Fruit fly (Drosophila melanogaster) whole organism, embryonic: ENCODE measurements around the gene CG6893.

Source experiments
- Adf1 ChIP-seq: fragments of 200-800 bp; sonication (Bioruptor generic); IDR thresholded peaks from 2 replicates; pipeline ENCODE4 v1.3.6; 2022; ENCODE audit warnings: missing biosample characterization, missing genetic modification characterization
- Bgb ChIP-seq: fragments of 200-800 bp; sonication (Bioruptor generic); IDR thresholded peaks from 2 replicates; pipeline ENCODE4 v1.3.6; 2022; ENCODE audit warnings: missing biosample characterization, missing genetic modification characterization; ENCODE audit not compliant: partially characterized antibody
- BtbVII ChIP-seq: fragments of 200-800 bp; sonication (Bioruptor generic); optimal IDR thresholded peaks from 3 replicates; lab custom pipeline; 2017; ENCODE audit warnings: missing biosample characterization, mild to moderate bottlenecking, missing genetic modification characterization
- CG13624 ChIP-seq: fragments of 200-800 bp; sonication (Bioruptor generic); optimal IDR thresholded peaks from 2 replicates; lab custom pipeline; 2016; ENCODE audit warnings: missing biosample characterization, missing genetic modification characterization
- CG14860 ChIP-seq: fragments of 200-800 bp; sonication (Bioruptor generic); IDR thresholded peaks from 3 replicates; pipeline ENCODE4 v1.3.6; 2022; ENCODE audit warnings: missing biosample characterization, missing genetic modification characterization; ENCODE audit not compliant: partially characterized antibody
- CG15073 ChIP-seq: fragments of 200-800 bp; sonication (Bioruptor generic); optimal IDR thresholded peaks from 2 replicates; lab custom pipeline; 2016; ENCODE audit warnings: missing biosample characterization, missing genetic modification characterization
- CG15601 ChIP-seq: fragments of 200-800 bp; sonication (Bioruptor generic); optimal IDR thresholded peaks from 3 replicates; lab custom pipeline; 2019; ENCODE audit warnings: missing biosample characterization, mild to moderate bottlenecking, missing genetic modification characterization, moderate library complexity
- CG1603 ChIP-seq: fragments of 200-800 bp; sonication (Bioruptor generic); optimal IDR thresholded peaks from 2 replicates; lab custom pipeline; 2019; ENCODE audit warnings: missing biosample characterization, mild to moderate bottlenecking, missing genetic modification characterization, moderate library complexity
- CG16813 ChIP-seq: fragments of 200-800 bp; sonication (Bioruptor generic); IDR thresholded peaks from 3 replicates; pipeline ENCODE4 v1.3.6; 2022; ENCODE audit warnings: missing biosample characterization, missing genetic modification characterization; ENCODE audit not compliant: partially characterized antibody
- CG16815 ChIP-seq: fragments of 200-800 bp; sonication (Bioruptor generic); optimal IDR thresholded peaks from 3 replicates; lab custom pipeline; 2017; ENCODE audit warnings: missing biosample characterization, mild to moderate bottlenecking, missing genetic modification characterization
- CG17328 ChIP-seq: fragments of 200-800 bp; sonication (Bioruptor generic); IDR thresholded peaks from 2 replicates; pipeline ENCODE4 v1.3.6; 2022; ENCODE audit warnings: missing biosample characterization, missing genetic modification characterization
- CG18011 ChIP-seq: fragments of 200-800 bp; sonication (Bioruptor generic); optimal IDR thresholded peaks from 2 replicates; lab custom pipeline; 2017; ENCODE audit warnings: missing biosample characterization, missing genetic modification characterization, mild to moderate bottlenecking, moderate library complexity, missing genotype
- CG2199 ChIP-seq: fragments of 200-800 bp; sonication (Bioruptor generic); IDR thresholded peaks from 3 replicates; pipeline ENCODE4 v1.3.6; 2022; ENCODE audit warnings: missing biosample characterization, missing genetic modification characterization
- CG31441 ChIP-seq: fragments of 200-800 bp; sonication (Bioruptor generic); IDR thresholded peaks from 2 replicates; pipeline ENCODE4 v1.3.6; 2022; ENCODE audit warnings: missing biosample characterization, missing genetic modification characterization
- CG33213 ChIP-seq: fragments of 200-800 bp; sonication (Bioruptor generic); optimal IDR thresholded peaks from 3 replicates; lab custom pipeline; 2016; ENCODE audit warnings: missing biosample characterization, missing genetic modification characterization
- CG4707 ChIP-seq: fragments of 200-800 bp; sonication (Bioruptor generic); optimal IDR thresholded peaks from 2 replicates; lab custom pipeline; 2018; ENCODE audit warnings: missing biosample characterization, mild to moderate bottlenecking, missing genetic modification characterization, moderate library complexity
- CG4854 ChIP-seq: fragments of 200-800 bp; sonication (Bioruptor generic); optimal IDR thresholded peaks from 2 replicates; lab custom pipeline; 2016; ENCODE audit warnings: missing biosample characterization, missing genetic modification characterization, inconsistent platforms
- CG6791 ChIP-seq: fragments of 200-800 bp; sonication (Bioruptor generic); IDR thresholded peaks from 3 replicates; pipeline ENCODE4 v1.3.6; 2022; ENCODE audit warnings: missing biosample characterization, missing genetic modification characterization; ENCODE audit not compliant: partially characterized antibody
- CG7745 ChIP-seq: fragments of 200-800 bp; sonication (Bioruptor generic); optimal IDR thresholded peaks from 2 replicates; lab custom pipeline; 2018; ENCODE audit warnings: missing biosample characterization, mild to moderate bottlenecking, missing genetic modification characterization, moderate library complexity
- CG7839 ChIP-seq: fragments of 200-800 bp; sonication (Bioruptor generic); optimal IDR thresholded peaks from 3 replicates; lab custom pipeline; 2018; ENCODE audit warnings: missing biosample characterization, mild to moderate bottlenecking, missing genetic modification characterization, moderate library complexity
- CG7963 ChIP-seq: fragments of 200-800 bp; sonication (Bioruptor generic); IDR thresholded peaks from 3 replicates; pipeline ENCODE4 v1.3.6; 2022; ENCODE audit warnings: missing biosample characterization, missing genetic modification characterization; ENCODE audit not compliant: partially characterized antibody
- CHES-1-like ChIP-seq: fragments of 200-800 bp; sonication (Bioruptor generic); optimal IDR thresholded peaks from 2 replicates; lab custom pipeline; 2016; ENCODE audit warnings: missing biosample characterization, missing genetic modification characterization
- CTCF ChIP-seq: fragments of 200-800 bp; sonication (Bioruptor generic); optimal IDR thresholded peaks from 2 replicates; lab custom pipeline; 2017; ENCODE audit warnings: missing biosample characterization, mild to moderate bottlenecking, missing genetic modification characterization, moderate library complexity
- CoRest ChIP-seq: fragments of 200-800 bp; sonication (Bioruptor generic); optimal IDR thresholded peaks from 3 replicates; lab custom pipeline; 2018; ENCODE audit warnings: missing biosample characterization, mild to moderate bottlenecking, missing genetic modification characterization, moderate library complexity
- Doc3 ChIP-seq: fragments of 200-800 bp; sonication (Bioruptor generic); IDR thresholded peaks from 3 replicates; pipeline ENCODE4 v1.3.6; 2022; ENCODE audit warnings: missing biosample characterization, missing genetic modification characterization; ENCODE audit not compliant: partially characterized antibody
- HLH4C ChIP-seq: fragments of 200-800 bp; sonication (Bioruptor generic); IDR thresholded peaks from 3 replicates; pipeline ENCODE4 v1.3.6; 2022; ENCODE audit warnings: missing biosample characterization, missing genetic modification characterization; ENCODE audit not compliant: partially characterized antibody
- HmgZ ChIP-seq: fragments of 200-800 bp; sonication (Bioruptor generic); optimal IDR thresholded peaks from 2 replicates; lab custom pipeline; 2018; ENCODE audit warnings: missing biosample characterization, mild to moderate bottlenecking, missing genetic modification characterization
- Hsf ChIP-seq: fragments of 200-800 bp; sonication (Bioruptor generic); optimal IDR thresholded peaks from 3 replicates; lab custom pipeline; 2016; ENCODE audit warnings: missing biosample characterization, missing genetic modification characterization
- Myb ChIP-seq: fragments of 200-800 bp; sonication (Bioruptor generic); optimal IDR thresholded peaks from 2 replicates; lab custom pipeline; 2016; ENCODE audit warnings: missing biosample characterization, missing genetic modification characterization
- Opbp ChIP-seq: fragments of 200-800 bp; sonication (Bioruptor generic); IDR thresholded peaks from 3 replicates; pipeline ENCODE4 v1.3.6; 2022; ENCODE audit warnings: missing biosample characterization, missing genetic modification characterization; ENCODE audit not compliant: partially characterized antibody
- ato ChIP-seq: fragments of 200-800 bp; sonication (Bioruptor generic); IDR thresholded peaks from 2 replicates; pipeline ENCODE4 v1.3.6; 2022; ENCODE audit warnings: missing biosample characterization, missing genetic modification characterization; ENCODE audit not compliant: partially characterized antibody
- chm ChIP-seq: fragments of 200-800 bp; sonication (Bioruptor generic); IDR thresholded peaks from 2 replicates; pipeline ENCODE4 v1.3.6; 2022; ENCODE audit warnings: missing biosample characterization, missing genetic modification characterization
- ci ChIP-seq: fragments of 200-800 bp; sonication (Bioruptor generic); IDR thresholded peaks from 3 replicates; pipeline ENCODE4 v1.3.6; 2022; ENCODE audit warnings: missing biosample characterization, missing genetic modification characterization
- eve ChIP-seq, 2 experiments: fragments of >200 bp; optimal IDR thresholded peaks; 2 replicates each; lab custom pipeline; 2017; ENCODE audit warnings: missing biosample characterization in 2 of 2, missing genetic modification characterization in 2 of 2
- gfzf ChIP-seq: fragments of 200-800 bp; sonication (Bioruptor generic); optimal IDR thresholded peaks from 2 replicates; lab custom pipeline; 2016; ENCODE audit warnings: missing biosample characterization, mild to moderate bottlenecking, missing genetic modification characterization, moderate library complexity
- insv ChIP-seq, 2 experiments: fragments of 200-800 bp; sonication (Bioruptor generic); optimal IDR thresholded peaks; 3 replicates each; lab custom pipeline; 2016 to 2018; ENCODE audit warnings: missing biosample characterization in 2 of 2, missing genetic modification characterization in 2 of 2
- inv ChIP-seq: fragments of 200-800 bp; sonication (Bioruptor generic); IDR thresholded peaks from 2 replicates; pipeline ENCODE4 v1.3.6; 2022; ENCODE audit warnings: missing biosample characterization, missing genetic modification characterization; ENCODE audit not compliant: partially characterized antibody
- mld ChIP-seq: fragments of 200-800 bp; sonication (Bioruptor generic); IDR thresholded peaks from 3 replicates; pipeline ENCODE4 v1.3.6; 2022; ENCODE audit warnings: missing biosample characterization, missing genetic modification characterization; ENCODE audit not compliant: partially characterized antibody
- nerfin-2 ChIP-seq: fragments of 200-800 bp; sonication (Bioruptor generic); IDR thresholded peaks from 2 replicates; pipeline ENCODE4 v1.3.6; 2022; ENCODE audit warnings: missing biosample characterization, missing genetic modification characterization; ENCODE audit not compliant: partially characterized antibody
- phol ChIP-seq: fragments of 200-800 bp; sonication (Bioruptor generic); optimal IDR thresholded peaks from 3 replicates; lab custom pipeline; 2018; ENCODE audit warnings: missing biosample characterization, mild to moderate bottlenecking, missing genetic modification characterization, moderate library complexity
- sens ChIP-seq: fragments of 200-800 bp; sonication (Bioruptor generic); peaks from one replicate; lab custom pipeline; 2016; ENCODE audit warnings: missing biosample characterization, missing genetic modification characterization
- sna ChIP-seq: fragments of 200-800 bp; sonication (Bioruptor generic); IDR thresholded peaks from 2 replicates; pipeline ENCODE4 v1.3.6; 2022; ENCODE audit warnings: missing biosample characterization, missing genetic modification characterization; ENCODE audit not compliant: partially characterized antibody
- unc-4 ChIP-seq: fragments of 200-800 bp; sonication (Bioruptor generic); IDR thresholded peaks from 2 replicates; pipeline ENCODE4 v1.3.6; 2022; ENCODE audit warnings: missing biosample characterization, missing genetic modification characterization; ENCODE audit not compliant: partially characterized antibody
- usp ChIP-seq: fragments of >200 bp; optimal IDR thresholded peaks from 2 replicates; lab custom pipeline; 2017; ENCODE audit warnings: missing biosample characterization, missing genetic modification characterization
- vnd ChIP-seq: fragments of 200-800 bp; sonication (Bioruptor generic); IDR thresholded peaks from 3 replicates; pipeline ENCODE4 v1.3.6; 2022; ENCODE audit warnings: missing biosample characterization, missing genetic modification characterization; ENCODE audit not compliant: partially characterized antibody
- zen2 ChIP-seq: fragments of 200-800 bp; sonication (Bioruptor generic); IDR thresholded peaks from 3 replicates; pipeline ENCODE4 v1.3.6; 2022; ENCODE audit warnings: missing biosample characterization, missing genetic modification characterization; ENCODE audit not compliant: partially characterized antibody

CG6893 gene

dm6 chr3L:18742935-18743466, 49.0 kb downstream of the CG6893 start (continued):
- TF ChIP-seq sna (GFP tag; lab: Robert Waterston, UW) (peak; percentile 37), inv (GFP tag; lab: Robert Waterston, UW) (peak; percentile 29; the same call in 1 of the 2 replicates), Doc3 (GFP tag; lab: Robert Waterston, UW) (0 out of 3 replicates have a peak, but pooled peaks have one; percentile 9), zen2 (GFP tag; lab: Robert Waterston, UW) (0 out of 3 replicates have a peak, but pooled peaks have one; percentile 26), HLH4C (GFP tag; lab: Robert Waterston, UW) (peak; percentile 89), nerfin-2 (GFP tag; lab: Robert Waterston, UW) (peak; percentile 40; the same call in 1 of the 2 replicates), unc-4 (no peak), Adf1 (GFP tag; lab: Robert Waterston, UW) (no peak), CG15601 (tag; lab: Kevin White, UChicago) (peak; percentile 35), Bgb (GFP tag; lab: Robert Waterston, UW) (peak; percentile 71), CG6791 (peak; percentile 69), CG7963 (GFP tag; lab: Robert Waterston, UW) (peak; percentile 74; the same call in 2 of the 3 replicates), BtbVII (GFP tag; lab: Kevin White, UChicago) (no peak), sens (GFP tag; lab: Kevin White, UChicago) (peak; percentile 39), ato (GFP tag; lab: Robert Waterston, UW) (peak; percentile 38; the same call in 1 of the 2 replicates), CG16813 (GFP tag; lab: Robert Waterston, UW) (peak; percentile 75)

dm6 chr3L:18743679-18744078, 49.7 kb downstream of the CG6893 start:
- TF ChIP-seq CG2199 (GFP tag; lab: Robert Waterston, UW) (0 out of 3 replicates have a peak, but pooled peaks have one; percentile 60), CHES-1-like (GFP tag; lab: Kevin White, UChicago) (no peak), CG7745 (tag; lab: Kevin White, UChicago) (no peak), CG33213 (no peak), Myb (GFP tag; lab: Kevin White, UChicago) (peak; percentile 24), mld (GFP tag; lab: Robert Waterston, UW) (no peak), CG31441 (peak; percentile 30; the same call in 1 of the 2 replicates), CG7839 (tag; lab: Kevin White, UChicago) (peak; percentile 10), Hsf (peak; percentile 2), HmgZ (tag; lab: Kevin White, UChicago) (peak; percentile 18), insv (GFP tag; optimal IDR thresholded peaks at IDR 0.05; lab: Kevin White, UChicago) (peak in 1 of 2 experiments; percentile 39), vnd (GFP tag; lab: Robert Waterston, UW) (peak; percentile 60), gfzf (peak; percentile 10), usp (GFP tag; lab: Kevin White, UChicago) (no peak), CG14860 (GFP tag; lab: Robert Waterston, UW) (peak; percentile 11; the same call in 1 of the 3 replicates), CG15073 (GFP tag; lab: Kevin White, UChicago) (no peak), HLH4C (GFP tag; lab: Robert Waterston, UW) (0 out of 3 replicates have a peak, but pooled peaks have one; percentile 36), CG1603 (tag; lab: Kevin White, UChicago) (peak; percentile 50), CG16813 (GFP tag; lab: Robert Waterston, UW) (peak; percentile 63), eve (GFP tag; optimal IDR thresholded peaks at IDR 0.05; lab: Kevin White, UChicago) (no peak), ci (GFP tag; lab: Robert Waterston, UW) (peak; percentile 35; the same call in 1 of the 3 replicates), CG13624 (GFP tag; lab: Kevin White, UChicago) (no peak), chm (GFP tag; lab: Robert Waterston, UW) (peak; percentile 20; the same call in 1 of the 2 replicates), phol (tag; lab: Kevin White, UChicago) (peak; percentile 5), CG4707 (GFP tag; lab: Kevin White, UChicago) (no peak), CG16815 (GFP tag; lab: Kevin White, UChicago) (no peak), Opbp (0 out of 3 replicates have a peak, but pooled peaks have one; percentile 21), CTCF (GFP tag; lab: Kevin White, UChicago) (peak; percentile 85), CG17328 (GFP tag; lab: Robert Waterston, UW) (no peak), CG18011 (GFP tag; lab: Kevin White, UChicago) (peak; percentile 96), CG4854 (GFP tag; lab: Kevin White, UChicago) (peak; percentile 2), inv (GFP tag; lab: Robert Waterston, UW) (peak; percentile 49), CoRest (tag; lab: Kevin White, UChicago) (peak; percentile 32)
